Worm (Caenorhabditis elegans) whole organism, midembryonic: Measurements from ENCODE around the gene srj-42.

Source experiments
- T22C8.4 ChIP-seq: fragments of 200-800 bp; sonication (Bioruptor generic); IDR thresholded peaks from 2 replicates; pipeline ENCODE4 v1.3.6; 2022; ENCODE audit warnings: missing genetic modification characterization, missing compliant biosample characterization
- cog-1 ChIP-seq: sonication (generic microtip); optimal IDR thresholded peaks from 2 replicates; lab custom pipeline; 2016; ENCODE audit warnings: missing genetic modification characterization, missing compliant biosample characterization
- flt-1 ChIP-seq: fragments of 200-800 bp; sonication (Bioruptor generic); IDR thresholded peaks from 2 replicates; pipeline ENCODE4 v1.3.6; 2022; ENCODE audit warnings: missing genetic modification characterization, missing compliant biosample characterization
- klf-2 ChIP-seq: fragments of 200-800 bp; sonication (Bioruptor generic); conservative IDR thresholded peaks from 2 replicates; pipeline ENCODE4 v1.3.6; 2022; ENCODE audit warnings: missing genetic modification reagents, missing genetic modification characterization, missing compliant biosample characterization
- med-1 ChIP-seq: sonication (generic microtip); optimal IDR thresholded peaks from 2 replicates; lab custom pipeline; 2017; ENCODE audit warnings: missing genetic modification characterization, mild to moderate bottlenecking, missing compliant biosample characterization, antibody characterized with exemption, missing genetic modification reagents; ENCODE audit not compliant: insufficient read depth
- ref-1 ChIP-seq: fragments of 200-800 bp; sonication (Bioruptor generic); conservative IDR thresholded peaks from 2 replicates; pipeline ENCODE4 v1.3.6; 2022; ENCODE audit warnings: missing genetic modification reagents, missing genetic modification characterization, missing compliant biosample characterization
- tab-1 ChIP-seq: fragments of 200-800 bp; sonication (Bioruptor generic); IDR thresholded peaks from 2 replicates; pipeline ENCODE4 v1.3.6; 2022; ENCODE audit warnings: missing genetic modification characterization, missing compliant biosample characterization
- ztf-23 ChIP-seq: fragments of 200-800 bp; sonication (Bioruptor generic); IDR thresholded peaks from 2 replicates; pipeline ENCODE4 v1.3.6; 2022; ENCODE audit warnings: missing genetic modification reagents, missing genetic modification characterization, missing compliant biosample characterization
- ztf-29 ChIP-seq: fragments of 200-800 bp; sonication (Bioruptor generic); IDR thresholded peaks from 2 replicates; pipeline ENCODE4 v1.3.6; 2022; ENCODE audit warnings: missing genetic modification reagents, missing genetic modification characterization, missing compliant biosample characterization

DNA sequence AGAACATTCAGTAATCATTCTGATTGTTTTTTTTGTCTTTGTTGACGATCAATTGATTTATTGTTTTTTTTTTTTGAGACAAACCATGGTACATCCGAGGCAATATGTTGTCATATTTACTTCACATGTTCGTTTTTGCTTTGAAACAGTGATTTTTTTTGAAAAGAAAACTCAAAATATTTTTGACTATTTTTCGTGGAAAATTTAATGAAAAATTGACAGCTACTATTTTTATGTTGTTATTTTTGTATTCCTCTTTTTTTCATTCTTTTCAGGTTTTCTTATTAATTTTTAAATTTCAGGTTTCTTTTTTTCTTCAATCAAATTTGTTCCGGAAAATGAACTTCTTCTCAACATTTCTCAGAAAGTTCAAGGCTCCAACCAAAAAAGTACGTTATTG is 6.4 kb downstream of the srj-42 start, which contains the start of gene Y73F8A.36:
- TF ChIP-seq ztf-23 (GFP tag; lab: Robert Waterston, UW), result no peak
- no peak for TF ChIP-seq flt-1 (GFP tag; lab: Robert Waterston, UW)
- no peak for TF ChIP-seq tab-1 (GFP tag; lab: Robert Waterston, UW)
- TF ChIP-seq ref-1 (GFP tag; lab: Robert Waterston, UW), result no peak
- no peak for TF ChIP-seq cog-1 (tag; lab: Kevin White, UChicago)
- no peak for TF ChIP-seq T22C8.4 (GFP tag; lab: Robert Waterston, UW)
- no peak for TF ChIP-seq med-1 (GFP tag; lab: Kevin White, UChicago)
- no peak for TF ChIP-seq klf-2 (GFP tag; lab: Robert Waterston, UW)
- no peak for TF ChIP-seq ztf-29 (GFP tag; lab: Robert Waterston, UW)
